Fruit fly (Drosophila melanogaster) whole organism, embryonic: ENCODE results near the gene CG43078.

ENCODE experiments used
- CG1024 ChIP-seq: fragments of 200-800 bp; sonication (Bioruptor generic); IDR thresholded peaks from 2 replicates; pipeline ENCODE4 v1.3.6; 2022; ENCODE audit warnings: missing biosample characterization, missing genetic modification characterization
- CG10267 ChIP-seq: fragments of 200-800 bp; sonication (Bioruptor generic); optimal IDR thresholded peaks from 2 replicates; lab custom pipeline; 2018; ENCODE audit warnings: missing biosample characterization, mild to moderate bottlenecking, missing genetic modification characterization, moderate library complexity
- CG11504 ChIP-seq: fragments of 200-800 bp; sonication (Bioruptor generic); optimal IDR thresholded peaks from 3 replicates; lab custom pipeline; 2019; ENCODE audit warnings: missing biosample characterization, mild to moderate bottlenecking, missing genetic modification characterization, moderate library complexity
- CG11695 ChIP-seq: fragments of 200-800 bp; sonication (Bioruptor generic); IDR thresholded peaks from 3 replicates; pipeline ENCODE4 v1.3.6; 2022; ENCODE audit warnings: missing biosample characterization, missing genetic modification characterization
- CG12104 ChIP-seq: fragments of 200-800 bp; sonication (Bioruptor generic); optimal IDR thresholded peaks from 3 replicates; lab custom pipeline; 2016; ENCODE audit warnings: missing biosample characterization, missing genetic modification characterization
- CG1233 ChIP-seq: fragments of 200-800 bp; sonication (Bioruptor generic); optimal IDR thresholded peaks from 4 replicates; lab custom pipeline; 2018; ENCODE audit warnings: missing biosample characterization, mild to moderate bottlenecking, missing genetic modification characterization
- CG14860 ChIP-seq: fragments of 200-800 bp; sonication (Bioruptor generic); IDR thresholded peaks from 3 replicates; pipeline ENCODE4 v1.3.6; 2022; ENCODE audit warnings: missing biosample characterization, missing genetic modification characterization; ENCODE audit not compliant: partially characterized antibody
- CG15479 ChIP-seq: fragments of 200-800 bp; sonication (Bioruptor generic); optimal IDR thresholded peaks from 3 replicates; lab custom pipeline; 2019; ENCODE audit warnings: missing biosample characterization, mild to moderate bottlenecking, missing genetic modification characterization, moderate library complexity
- CG16863 ChIP-seq: fragments of 200-800 bp; sonication (Bioruptor generic); optimal IDR thresholded peaks from 3 replicates; lab custom pipeline; 2016; ENCODE audit warnings: missing biosample characterization, missing genetic modification characterization
- CG17568 ChIP-seq: fragments of 200-800 bp; sonication (Bioruptor generic); optimal IDR thresholded peaks from 2 replicates; lab custom pipeline; 2018; ENCODE audit warnings: missing biosample characterization, mild to moderate bottlenecking, missing genetic modification characterization, moderate library complexity
- CG18619 ChIP-seq: fragments of 200-800 bp; sonication (Bioruptor generic); optimal IDR thresholded peaks from 3 replicates; lab custom pipeline; 2017; ENCODE audit warnings: missing biosample characterization, mild to moderate bottlenecking, missing genetic modification characterization
- CG2129 ChIP-seq: fragments of 200-800 bp; sonication (Bioruptor generic); IDR thresholded peaks from 2 replicates; pipeline ENCODE4 v1.3.6; 2022; ENCODE audit warnings: missing biosample characterization, missing genetic modification characterization; ENCODE audit not compliant: partially characterized antibody
- CG31388 ChIP-seq: fragments of 200-800 bp; sonication (Bioruptor generic); optimal IDR thresholded peaks from 2 replicates; lab custom pipeline; 2016; ENCODE audit warnings: missing biosample characterization, missing genetic modification characterization
- CG4424 ChIP-seq: fragments of 200-800 bp; sonication (Bioruptor generic); optimal IDR thresholded peaks from 3 replicates; lab custom pipeline; 2016; ENCODE audit warnings: missing biosample characterization, missing genetic modification characterization
- CG5245 ChIP-seq: fragments of 200-800 bp; sonication (Bioruptor generic); optimal IDR thresholded peaks from 3 replicates; lab custom pipeline; 2016; ENCODE audit warnings: missing biosample characterization, missing genetic modification characterization
- CG6254 ChIP-seq: fragments of 200-800 bp; sonication (Bioruptor generic); optimal IDR thresholded peaks from 3 replicates; lab custom pipeline; 2017; ENCODE audit warnings: mild to moderate bottlenecking, missing biosample characterization, missing genetic modification reagents, missing genetic modification characterization
- CG6272 ChIP-seq: fragments of 200-800 bp; sonication (Bioruptor generic); IDR thresholded peaks from 2 replicates; pipeline ENCODE4 v1.3.6; 2022; ENCODE audit warnings: missing biosample characterization, missing genetic modification characterization
- CG6765 ChIP-seq: fragments of 200-800 bp; sonication (Bioruptor generic); optimal IDR thresholded peaks from 3 replicates; lab custom pipeline; 2017; ENCODE audit warnings: missing biosample characterization, mild to moderate bottlenecking, missing genetic modification characterization
- CG6813 ChIP-seq: fragments of 200-800 bp; sonication (Bioruptor generic); optimal IDR thresholded peaks from 2 replicates; lab custom pipeline; 2017; ENCODE audit warnings: missing biosample characterization, missing genetic modification characterization, mild to moderate bottlenecking, moderate library complexity, missing genetic modification reagents
- CG6854 ChIP-seq: fragments of 200-800 bp; sonication (Bioruptor generic); optimal IDR thresholded peaks from 3 replicates; lab custom pipeline; 2017; ENCODE audit warnings: missing biosample characterization, mild to moderate bottlenecking, missing genetic modification characterization
- CG7357 ChIP-seq: fragments of 200-800 bp; sonication (Bioruptor generic); IDR thresholded peaks from 3 replicates; pipeline ENCODE4 v1.3.6; 2022; ENCODE audit warnings: missing biosample characterization, missing genetic modification characterization
- CG8478 ChIP-seq: fragments of >200 bp; optimal IDR thresholded peaks from 2 replicates; lab custom pipeline; 2018
- Dbx ChIP-seq: fragments of 200-800 bp; sonication (Bioruptor generic); IDR thresholded peaks from 3 replicates; pipeline ENCODE4 v1.3.6; 2022; ENCODE audit warnings: missing biosample characterization, missing genetic modification characterization
- Doc2 ChIP-seq: fragments of 200-800 bp; sonication (Bioruptor generic); IDR thresholded peaks from 2 replicates; pipeline ENCODE4 v1.3.6; 2022; ENCODE audit warnings: missing biosample characterization, missing genetic modification characterization
- Dp ChIP-seq: fragments of 200-800 bp; sonication (Bioruptor generic); optimal IDR thresholded peaks from 2 replicates; lab custom pipeline; 2018; ENCODE audit warnings: missing biosample characterization, mild to moderate bottlenecking, missing genetic modification characterization, moderate library complexity
- E2f1 ChIP-seq: fragments of 200-800 bp; sonication (Bioruptor generic); IDR thresholded peaks from 2 replicates; pipeline ENCODE4 v1.3.6; 2022; ENCODE audit warnings: missing biosample characterization, missing genetic modification characterization
- Ets97D ChIP-seq: fragments of 200-800 bp; sonication (Bioruptor generic); optimal IDR thresholded peaks from 3 replicates; lab custom pipeline; 2016; ENCODE audit warnings: missing biosample characterization, missing genetic modification characterization
- Fer2 ChIP-seq: fragments of 200-800 bp; sonication (Bioruptor generic); optimal IDR thresholded peaks from 2 replicates; lab custom pipeline; 2018; ENCODE audit warnings: missing biosample characterization, mild to moderate bottlenecking, missing genetic modification characterization, moderate library complexity
- Fer3 ChIP-seq: fragments of 200-800 bp; sonication (Bioruptor generic); optimal IDR thresholded peaks from 2 replicates; lab custom pipeline; 2018; ENCODE audit warnings: missing biosample characterization, mild to moderate bottlenecking, missing genetic modification characterization, moderate library complexity
- Hmr ChIP-seq: fragments of 200-800 bp; sonication (Bioruptor generic); optimal IDR thresholded peaks from 3 replicates; lab custom pipeline; 2017; ENCODE audit warnings: mild to moderate bottlenecking, missing biosample characterization, missing genetic modification reagents, missing genetic modification characterization
- Mes4 ChIP-seq: fragments of 200-800 bp; sonication (Bioruptor generic); optimal IDR thresholded peaks from 2 replicates; lab custom pipeline; 2016; ENCODE audit warnings: missing biosample characterization, missing genetic modification characterization
- NK7.1 ChIP-seq: fragments of 200-800 bp; sonication (Bioruptor generic); optimal IDR thresholded peaks from 3 replicates; lab custom pipeline; 2016; ENCODE audit warnings: missing biosample characterization, missing genetic modification characterization
- Neu2 ChIP-seq: fragments of 200-800 bp; sonication (Bioruptor generic); optimal IDR thresholded peaks from 3 replicates; lab custom pipeline; 2016; ENCODE audit warnings: missing biosample characterization, missing genetic modification characterization, borderline replicate concordance
- Rfx ChIP-seq: fragments of 200-800 bp; sonication (Bioruptor generic); IDR thresholded peaks from 2 replicates; pipeline ENCODE4 v1.3.6; 2022; ENCODE audit warnings: missing biosample characterization, missing genetic modification characterization
- al ChIP-seq: fragments of 200-800 bp; sonication (Bioruptor generic); IDR thresholded peaks from 2 replicates; pipeline ENCODE4 v1.3.6; 2022; ENCODE audit warnings: missing biosample characterization, missing genetic modification characterization
- amos ChIP-seq: fragments of 200-800 bp; sonication (Bioruptor generic); IDR thresholded peaks from 2 replicates; pipeline ENCODE4 v1.3.6; 2022; ENCODE audit warnings: missing biosample characterization, missing genetic modification characterization; ENCODE audit not compliant: partially characterized antibody
- cg ChIP-seq: fragments of 200-800 bp; sonication (Bioruptor generic); optimal IDR thresholded peaks from 3 replicates; lab custom pipeline; 2019; ENCODE audit warnings: missing biosample characterization, mild to moderate bottlenecking, missing genetic modification characterization, moderate library complexity
- crc ChIP-seq: fragments of 200-800 bp; sonication (Bioruptor generic); optimal IDR thresholded peaks from 2 replicates; lab custom pipeline; 2016; ENCODE audit warnings: missing biosample characterization, missing genetic modification characterization
- cwo ChIP-seq: fragments of 200-800 bp; sonication (Bioruptor generic); optimal IDR thresholded peaks from 3 replicates; lab custom pipeline; 2017; ENCODE audit warnings: missing biosample characterization, missing genetic modification characterization, mild to moderate bottlenecking, moderate library complexity, missing genetic modification reagents
- eyg ChIP-seq: fragments of 200-800 bp; sonication (Bioruptor generic); optimal IDR thresholded peaks from 3 replicates; lab custom pipeline; 2016; ENCODE audit warnings: missing biosample characterization, missing genetic modification characterization
- fd96Cb ChIP-seq: fragments of 200-800 bp; sonication (Bioruptor generic); optimal IDR thresholded peaks from 2 replicates; lab custom pipeline; 2018; ENCODE audit warnings: missing biosample characterization, mild to moderate bottlenecking, missing genetic modification characterization, moderate library complexity
- gcm2 ChIP-seq: fragments of 200-800 bp; sonication (Bioruptor generic); optimal IDR thresholded peaks from 2 replicates; lab custom pipeline; 2016; ENCODE audit warnings: missing biosample characterization, missing genetic modification characterization
- grau ChIP-seq: fragments of 200-800 bp; optimal IDR thresholded peaks from 3 replicates; lab custom pipeline; 2019; ENCODE audit warnings: missing biosample characterization, mild to moderate bottlenecking, missing genetic modification characterization, moderate library complexity
- gsb ChIP-seq: fragments of 200-800 bp; sonication (Bioruptor generic); IDR thresholded peaks from 2 replicates; pipeline ENCODE4 v1.3.6; 2022; ENCODE audit warnings: missing biosample characterization, missing genetic modification characterization
- h ChIP-seq: fragments of >200 bp; optimal IDR thresholded peaks from 2 replicates; lab custom pipeline; 2017
- jumu ChIP-seq: fragments of 200-800 bp; sonication (Bioruptor generic); optimal IDR thresholded peaks from 3 replicates; lab custom pipeline; 2016; ENCODE audit warnings: missing biosample characterization, missing genetic modification characterization
- klu ChIP-seq: fragments of 200-800 bp; sonication (Bioruptor generic); IDR thresholded peaks from 2 replicates; pipeline ENCODE4 v1.3.6; 2022; ENCODE audit warnings: missing biosample characterization, missing genetic modification characterization
- kni ChIP-seq: fragments of 200-800 bp; sonication (Bioruptor generic); optimal IDR thresholded peaks from 3 replicates; lab custom pipeline; 2017; ENCODE audit warnings: mild to moderate bottlenecking, missing biosample characterization, missing genetic modification reagents, missing genetic modification characterization
- sug ChIP-seq: fragments of 200-800 bp; optimal IDR thresholded peaks from 2 replicates; lab custom pipeline; 2019; ENCODE audit warnings: missing biosample characterization, mild to moderate bottlenecking, missing genetic modification characterization, moderate library complexity
- unc-4 ChIP-seq: fragments of 200-800 bp; sonication (Bioruptor generic); IDR thresholded peaks from 2 replicates; pipeline ENCODE4 v1.3.6; 2022; ENCODE audit warnings: missing biosample characterization, missing genetic modification characterization; ENCODE audit not compliant: partially characterized antibody
- vnd ChIP-seq: fragments of 200-800 bp; sonication (Bioruptor generic); IDR thresholded peaks from 3 replicates; pipeline ENCODE4 v1.3.6; 2022; ENCODE audit warnings: missing biosample characterization, missing genetic modification characterization; ENCODE audit not compliant: partially characterized antibody
- wor ChIP-seq: fragments of 200-800 bp; sonication (Bioruptor generic); IDR thresholded peaks from 2 replicates; pipeline ENCODE4 v1.3.6; 2022; ENCODE audit warnings: missing biosample characterization, missing genetic modification characterization

CG43078 gene

DNA sequence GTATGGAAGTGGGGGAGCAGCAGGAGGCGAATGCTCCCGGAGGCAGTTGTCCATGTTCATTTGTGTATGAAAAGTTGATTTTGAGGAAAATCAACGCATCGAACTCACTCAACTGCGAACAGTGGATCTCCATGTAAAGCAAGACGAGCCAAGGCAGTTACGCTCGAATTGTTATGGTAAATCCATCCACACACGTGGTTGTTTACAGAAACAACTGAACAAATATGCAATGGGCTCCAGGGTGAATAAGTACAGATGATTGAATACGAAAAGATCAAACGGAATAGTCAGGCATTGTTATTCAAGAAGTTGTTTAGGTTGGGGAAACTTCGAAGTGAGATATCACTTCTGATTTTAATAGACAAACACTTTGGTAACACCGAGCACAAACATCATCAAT lies 7.5 kb downstream of the CG43078 start (continued):
- TF ChIP-seq klu (no peak), CG5245 (GFP tag; lab: Kevin White, UChicago) (no peak), Rfx (GFP tag; lab: Robert Waterston, UW) (peak; percentile 52; the same call in 1 of the 2 replicates), CG17568 (GFP tag; lab: Kevin White, UChicago) (no peak), wor (GFP tag; lab: Robert Waterston, UW) (no peak), Mes4 (GFP tag; lab: Kevin White, UChicago) (peak; percentile 11), CG8478 (lab: Kevin White, UChicago) (no peak), CG18619 (GFP tag; lab: Kevin White, UChicago) (peak; percentile 22), E2f1 (GFP tag; lab: Robert Waterston, UW) (no peak; the same call in 1 of the 2 replicates), CG14860 (no peak), CG15479 (no peak), CG6272 (GFP tag; lab: Robert Waterston, UW) (no peak), cwo (GFP tag; lab: Kevin White, UChicago) (peak; percentile 37), CG16863 (GFP tag; lab: Kevin White, UChicago) (no peak), gsb (GFP tag; lab: Robert Waterston, UW) (peak; percentile 31; the same call in 1 of the 2 replicates), CG11504 (tag; lab: Kevin White, UChicago) (no peak), gcm2 (GFP tag; lab: Kevin White, UChicago) (no peak), cg (no peak), CG1233 (no peak), NK7.1 (peak; percentile 49), vnd (GFP tag; lab: Robert Waterston, UW) (no peak), Doc2 (GFP tag; lab: Robert Waterston, UW) (no peak), CG1024 (GFP tag; lab: Robert Waterston, UW) (no peak), CG10267 (no peak), Dbx (peak; percentile 52; the same call in 1 of the 3 replicates), CG31388 (GFP tag; lab: Kevin White, UChicago) (no peak), CG6813 (GFP tag; lab: Kevin White, UChicago) (peak; percentile 39), Neu2 (no peak), CG6254 (GFP tag; lab: Kevin White, UChicago) (no peak), CG6854 (GFP tag; lab: Kevin White, UChicago) (peak; percentile 71), CG11695 (GFP tag; lab: Robert Waterston, UW) (0 out of 3 replicates have a peak, but pooled peaks have one; percentile 25), CG4424 (GFP tag; lab: Kevin White, UChicago) (no peak), grau (tag; lab: Kevin White, UChicago) (no peak), kni (GFP tag; lab: Kevin White, UChicago) (no peak), Dp (GFP tag; lab: Kevin White, UChicago) (no peak), amos (GFP tag; lab: Robert Waterston, UW) (no peak), Hmr (GFP tag; lab: Kevin White, UChicago) (peak; percentile 82), CG6765 (peak; percentile 49), unc-4 (GFP tag; lab: Robert Waterston, UW) (no peak), sug (no peak), eyg (peak; percentile 14), h (lab: Kevin White, UChicago) (no peak), fd96Cb (no peak), Fer3 (tag; lab: Kevin White, UChicago) (peak; percentile 42), crc (GFP tag; lab: Kevin White, UChicago) (no peak), jumu (no peak), CG12104 (GFP tag; lab: Kevin White, UChicago) (peak; percentile 8), CG7357 (no peak), Ets97D (no peak), al (no peak), Fer2 (tag; lab: Kevin White, UChicago) (peak; percentile 3), CG2129 (GFP tag; lab: Robert Waterston, UW) (no peak)
